Fruit fly (Drosophila melanogaster) whole organism: ENCODE measurements around the gene spz.

Experiments used
- CG8478 ChIP-seq: fragments of >200 bp; optimal IDR thresholded peaks from 2 replicates; lab custom pipeline; 2018; ENCODE audit warnings: inconsistent platforms
- Dll ChIP-seq: fragments of >200 bp; optimal IDR thresholded peaks from 2 replicates; lab custom pipeline; 2017
- EcR ChIP-seq, 2 experiments: fragments of >200 bp; optimal IDR thresholded peaks; 2 replicates each; lab custom pipeline; 2017; ENCODE audit warnings: missing biosample characterization in 2 of 2, missing genetic modification characterization in 2 of 2, missing genetic modification reagents in 2 of 2
- pan ChIP-seq: fragments of >200 bp; optimal IDR thresholded peaks from 2 replicates; lab custom pipeline; 2017
- psq ChIP-seq: fragments of >200 bp; optimal IDR thresholded peaks from 2 replicates; lab custom pipeline; 2017
- usp ChIP-seq: fragments of >200 bp; optimal IDR thresholded peaks from 2 replicates; lab custom pipeline; 2017; ENCODE audit warnings: missing biosample characterization, missing genetic modification characterization, mixed read lengths

- TF ChIP-seq psq (no peak), Dll (lab: Kevin White, UChicago) (no peak), usp (no peak), pan (lab: Kevin White, UChicago) (no peak), CG8478 (no peak), EcR (GFP tag; optimal IDR thresholded peaks at IDR 0.05; lab: Kevin White, UChicago) (no peak)
These were observed 48.5 kb upstream of the spz start, which contains the start of gene CG5882 for dm6 chr3R:27118346-27118745.
